Fruit fly (Drosophila melanogaster) whole organism, embryonic: ENCODE results near the gene CG31224.

Experiments
- CG12104 ChIP-seq: fragments of 200-800 bp; sonication (Bioruptor generic); optimal IDR thresholded peaks from 3 replicates; lab custom pipeline; 2016; ENCODE audit warnings: missing biosample characterization, missing genetic modification characterization
- CG13287 ChIP-seq: fragments of 200-800 bp; sonication (Bioruptor generic); IDR thresholded peaks from 2 replicates; pipeline ENCODE4 v1.3.6; 2022; ENCODE audit warnings: missing biosample characterization, missing genetic modification characterization; ENCODE audit not compliant: partially characterized antibody
- CG14667 ChIP-seq: fragments of 200-800 bp; sonication (Bioruptor generic); IDR thresholded peaks from 2 replicates; pipeline ENCODE4 v1.3.6; 2022; ENCODE audit warnings: missing biosample characterization, missing genetic modification characterization
- CG1529 ChIP-seq: fragments of 200-800 bp; sonication (Bioruptor generic); optimal IDR thresholded peaks from 3 replicates; lab custom pipeline; 2018; ENCODE audit warnings: missing biosample characterization, missing genetic modification characterization
- CG1603 ChIP-seq: fragments of 200-800 bp; sonication (Bioruptor generic); optimal IDR thresholded peaks from 2 replicates; lab custom pipeline; 2019; ENCODE audit warnings: missing biosample characterization, mild to moderate bottlenecking, missing genetic modification characterization, moderate library complexity
- CG1792 ChIP-seq: fragments of 200-800 bp; sonication (Bioruptor generic); optimal IDR thresholded peaks from 2 replicates; lab custom pipeline; 2016; ENCODE audit warnings: missing biosample characterization, missing genetic modification characterization
- CG18764 ChIP-seq: fragments of 200-800 bp; sonication (Bioruptor generic); optimal IDR thresholded peaks from 3 replicates; lab custom pipeline; 2016; ENCODE audit warnings: missing biosample characterization, missing genetic modification characterization
- CG30020 ChIP-seq: fragments of 200-800 bp; optimal IDR thresholded peaks from 2 replicates; lab custom pipeline; 2019; ENCODE audit warnings: missing biosample characterization, mild to moderate bottlenecking, missing genetic modification characterization, moderate library complexity
- CG3281 ChIP-seq: fragments of 200-800 bp; sonication (Bioruptor generic); optimal IDR thresholded peaks from 3 replicates; lab custom pipeline; 2017; ENCODE audit warnings: missing biosample characterization, mild to moderate bottlenecking, missing genetic modification characterization
- CG33557 ChIP-seq: fragments of 200-800 bp; sonication (Bioruptor generic); optimal IDR thresholded peaks from 2 replicates; lab custom pipeline; 2019; ENCODE audit warnings: missing biosample characterization, mild to moderate bottlenecking, missing genetic modification characterization, moderate library complexity
- CG3838 ChIP-seq: fragments of 200-800 bp; sonication (Bioruptor generic); optimal IDR thresholded peaks from 3 replicates; lab custom pipeline; 2016; ENCODE audit warnings: missing biosample characterization, missing genetic modification characterization
- CG4282 ChIP-seq: fragments of 200-800 bp; sonication (Bioruptor generic); optimal IDR thresholded peaks from 2 replicates; lab custom pipeline; 2016; ENCODE audit warnings: missing biosample characterization, missing genetic modification characterization
- CG4730 ChIP-seq: fragments of 200-800 bp; sonication (Bioruptor generic); IDR thresholded peaks from 2 replicates; pipeline ENCODE4 v1.3.6; 2022; ENCODE audit warnings: missing biosample characterization, missing genetic modification characterization
- CG6813 ChIP-seq: fragments of 200-800 bp; sonication (Bioruptor generic); optimal IDR thresholded peaks from 2 replicates; lab custom pipeline; 2017; ENCODE audit warnings: missing biosample characterization, missing genetic modification characterization, mild to moderate bottlenecking, moderate library complexity, missing genetic modification reagents
- CG9817 ChIP-seq: fragments of 200-800 bp; sonication (Bioruptor generic); optimal IDR thresholded peaks from 2 replicates; lab custom pipeline; 2018; ENCODE audit warnings: missing biosample characterization, mild to moderate bottlenecking, missing genetic modification characterization, moderate library complexity
- Dad ChIP-seq: fragments of 200-800 bp; sonication (Bioruptor generic); optimal IDR thresholded peaks from 3 replicates; lab custom pipeline; 2016; ENCODE audit warnings: missing biosample characterization, missing genetic modification characterization
- ERR ChIP-seq: fragments of 200-800 bp; sonication (Bioruptor generic); optimal IDR thresholded peaks from 2 replicates; lab custom pipeline; 2016; ENCODE audit warnings: missing biosample characterization, missing genetic modification characterization
- Ets97D ChIP-seq: fragments of 200-800 bp; sonication (Bioruptor generic); optimal IDR thresholded peaks from 3 replicates; lab custom pipeline; 2016; ENCODE audit warnings: missing biosample characterization, missing genetic modification characterization
- HLHmδ ChIP-seq: fragments of 200-800 bp; sonication (Bioruptor generic); optimal IDR thresholded peaks from 2 replicates; lab custom pipeline; 2018; ENCODE audit warnings: missing biosample characterization, mild to moderate bottlenecking, missing genetic modification characterization, moderate library complexity
- Hmr ChIP-seq: fragments of 200-800 bp; sonication (Bioruptor generic); optimal IDR thresholded peaks from 3 replicates; lab custom pipeline; 2017; ENCODE audit warnings: mild to moderate bottlenecking, missing biosample characterization, missing genetic modification reagents, missing genetic modification characterization
- Hmx ChIP-seq: fragments of 200-800 bp; sonication (Bioruptor generic); optimal IDR thresholded peaks from 2 replicates; lab custom pipeline; 2016; ENCODE audit warnings: missing biosample characterization, missing genetic modification characterization
- Med ChIP-seq: fragments of 200-800 bp; sonication (Bioruptor generic); peaks from one replicate; lab custom pipeline; 2016; ENCODE audit warnings: missing biosample characterization, missing genetic modification characterization, mild to moderate bottlenecking, inconsistent platforms, moderate library complexity
- Myb ChIP-seq: fragments of 200-800 bp; sonication (Bioruptor generic); optimal IDR thresholded peaks from 2 replicates; lab custom pipeline; 2016; ENCODE audit warnings: missing biosample characterization, missing genetic modification characterization
- Neu2 ChIP-seq: fragments of 200-800 bp; sonication (Bioruptor generic); optimal IDR thresholded peaks from 3 replicates; lab custom pipeline; 2016; ENCODE audit warnings: missing biosample characterization, missing genetic modification characterization, borderline replicate concordance
- PHDP ChIP-seq: fragments of 200-800 bp; sonication (Bioruptor generic); optimal IDR thresholded peaks from 3 replicates; lab custom pipeline; 2018; ENCODE audit warnings: missing biosample characterization, mild to moderate bottlenecking, missing genetic modification characterization, moderate library complexity
- Ptx1 ChIP-seq: fragments of 200-800 bp; sonication (Bioruptor generic); IDR thresholded peaks from 2 replicates; pipeline ENCODE4 v1.3.6; 2022; ENCODE audit warnings: missing biosample characterization, missing genetic modification characterization
- Ravus ChIP-seq: fragments of 200-800 bp; sonication (Bioruptor generic); IDR thresholded peaks from 2 replicates; pipeline ENCODE4 v1.3.6; 2022; ENCODE audit warnings: missing biosample characterization, missing genetic modification characterization
- Ssrp ChIP-seq: fragments of 200-800 bp; sonication (Bioruptor generic); optimal IDR thresholded peaks from 2 replicates; lab custom pipeline; 2018; ENCODE audit warnings: missing biosample characterization, mild to moderate bottlenecking, missing genetic modification characterization, moderate library complexity
- TFAM ChIP-seq: fragments of 200-800 bp; sonication (Bioruptor generic); optimal IDR thresholded peaks from 2 replicates; lab custom pipeline; 2017; ENCODE audit warnings: missing biosample characterization, missing genetic modification characterization, inconsistent platforms
- ase ChIP-seq: fragments of 200-800 bp; sonication (Bioruptor generic); IDR thresholded peaks from 3 replicates; pipeline ENCODE4 v1.3.6; 2022; ENCODE audit warnings: missing biosample characterization, missing genetic modification characterization
- ash1 ChIP-seq: fragments of 200-800 bp; sonication (Bioruptor generic); optimal IDR thresholded peaks from 2 replicates; lab custom pipeline; 2018; ENCODE audit warnings: missing biosample characterization, mild to moderate bottlenecking, missing genetic modification characterization
- chm ChIP-seq: fragments of 200-800 bp; sonication (Bioruptor generic); IDR thresholded peaks from 2 replicates; pipeline ENCODE4 v1.3.6; 2022; ENCODE audit warnings: missing biosample characterization, missing genetic modification characterization
- en ChIP-seq: fragments of 200-800 bp; sonication (Bioruptor generic); optimal IDR thresholded peaks from 2 replicates; lab custom pipeline; 2016; ENCODE audit warnings: missing biosample characterization, missing genetic modification characterization
- gcm ChIP-seq: fragments of 200-800 bp; sonication (Bioruptor generic); optimal IDR thresholded peaks from 2 replicates; lab custom pipeline; 2019; ENCODE audit warnings: missing biosample characterization, mild to moderate bottlenecking, missing genetic modification characterization, moderate library complexity
- gro ChIP-seq: fragments of 200-800 bp; sonication (Bioruptor generic); optimal IDR thresholded peaks from 2 replicates; lab custom pipeline; 2016; ENCODE audit warnings: missing biosample characterization, missing genetic modification characterization
- hbn ChIP-seq: fragments of 200-800 bp; sonication (Bioruptor generic); IDR thresholded peaks from 2 replicates; pipeline ENCODE4 v1.3.6; 2022; ENCODE audit warnings: missing biosample characterization, missing genetic modification characterization; ENCODE audit not compliant: partially characterized antibody
- jigr1 ChIP-seq: fragments of 200-800 bp; sonication (Bioruptor generic); IDR thresholded peaks from 3 replicates; pipeline ENCODE4 v1.3.6; 2022; ENCODE audit warnings: missing biosample characterization, missing genetic modification characterization
- knrl ChIP-seq: fragments of 200-800 bp; sonication (Bioruptor generic); IDR thresholded peaks from 3 replicates; pipeline ENCODE4 v1.3.6; 2022; ENCODE audit warnings: missing biosample characterization, missing genetic modification characterization; ENCODE audit not compliant: partially characterized antibody
- maf-S ChIP-seq: fragments of 200-800 bp; sonication (Bioruptor generic); optimal IDR thresholded peaks from 2 replicates; lab custom pipeline; 2016; ENCODE audit warnings: missing biosample characterization, missing genetic modification characterization
- mld ChIP-seq: fragments of 200-800 bp; sonication (Bioruptor generic); IDR thresholded peaks from 3 replicates; pipeline ENCODE4 v1.3.6; 2022; ENCODE audit warnings: missing biosample characterization, missing genetic modification characterization; ENCODE audit not compliant: partially characterized antibody
- nmo ChIP-seq: fragments of 200-800 bp; sonication (Bioruptor generic); optimal IDR thresholded peaks from 2 replicates; lab custom pipeline; 2018; ENCODE audit warnings: missing biosample characterization, mild to moderate bottlenecking, missing genetic modification characterization, moderate library complexity
- psq ChIP-seq: fragments of 200-800 bp; sonication (Bioruptor generic); optimal IDR thresholded peaks from 2 replicates; lab custom pipeline; 2017; ENCODE audit warnings: missing biosample characterization, missing genetic modification characterization
- pzg ChIP-seq: fragments of 200-800 bp; sonication (Bioruptor generic); optimal IDR thresholded peaks from 3 replicates; lab custom pipeline; 2018; ENCODE audit warnings: missing biosample characterization, mild to moderate bottlenecking, missing genetic modification characterization, moderate library complexity
- run ChIP-seq: fragments of 200-800 bp; sonication (Bioruptor generic); optimal IDR thresholded peaks from 3 replicates; lab custom pipeline; 2018; ENCODE audit warnings: missing biosample characterization, mild to moderate bottlenecking, missing genetic modification characterization
- sr ChIP-seq: fragments of 200-800 bp; sonication (Bioruptor generic); IDR thresholded peaks from 3 replicates; pipeline ENCODE4 v1.3.6; 2022; ENCODE audit warnings: missing biosample characterization, missing genetic modification characterization
- stwl ChIP-seq: fragments of 200-800 bp; sonication (Bioruptor generic); optimal IDR thresholded peaks from 3 replicates; lab custom pipeline; 2018; ENCODE audit warnings: missing biosample characterization, mild to moderate bottlenecking, missing genetic modification characterization, moderate library complexity
- unpg ChIP-seq: fragments of 200-800 bp; sonication (Bioruptor generic); optimal IDR thresholded peaks from 3 replicates; lab custom pipeline; 2018; ENCODE audit warnings: missing biosample characterization, mild to moderate bottlenecking, missing genetic modification characterization, moderate library complexity
- usp ChIP-seq: fragments of >200 bp; optimal IDR thresholded peaks from 2 replicates; lab custom pipeline; 2017; ENCODE audit warnings: missing biosample characterization, missing genetic modification characterization
- vvl ChIP-seq: fragments of 200-800 bp; sonication (Bioruptor generic); IDR thresholded peaks from 2 replicates; pipeline ENCODE4 v1.3.6; 2022; ENCODE audit warnings: missing biosample characterization, missing genetic modification characterization

The CG31224 gene

dm6 chr3R:18658945-18659642 lies at the start of gene CG31224, which contains the start of gene CstF64 (continued):
- TF ChIP-seq CG14667 (peak; percentile 76), knrl (GFP tag; lab: Robert Waterston, UW) (no peak; the same call in 2 of the 3 replicates), CG3281 (peak; percentile 85), Med (GFP tag; lab: Kevin White, UChicago) (peak; percentile 98), gcm (GFP tag; lab: Kevin White, UChicago) (peak; percentile 82), ash1 (GFP tag; lab: Kevin White, UChicago) (no peak), CG13287 (GFP tag; lab: Robert Waterston, UW) (no peak; the same call in none of the 2 replicates), run (tag; lab: Kevin White, UChicago) (peak; percentile 53), CG4282 (peak; percentile 84), sr (0 out of 3 replicates have a peak, but pooled peaks have one; percentile 4), unpg (GFP tag; lab: Kevin White, UChicago) (peak; percentile 83), CG9817 (tag; lab: Kevin White, UChicago) (peak; percentile 85), maf-S (GFP tag; lab: Kevin White, UChicago) (peak; percentile 65), CG12104 (GFP tag; lab: Kevin White, UChicago) (peak; percentile 80), usp (GFP tag; lab: Kevin White, UChicago) (no peak), vvl (GFP tag; lab: Robert Waterston, UW) (peak; percentile 90), Myb (peak; percentile 73), CG18764 (GFP tag; lab: Kevin White, UChicago) (peak; percentile 80), CG4730 (peak; percentile 79), Neu2 (no peak), HLHmδ (GFP tag; lab: Kevin White, UChicago) (no peak), mld (GFP tag; lab: Robert Waterston, UW) (no peak), Ravus (peak; percentile 52), Ssrp (tag; lab: Kevin White, UChicago) (peak; percentile 80), Ptx1 (peak; percentile 85), CG1603 (tag; lab: Kevin White, UChicago) (no peak), Dad (peak; percentile 80), CG30020 (peak; percentile 76), TFAM (GFP tag; lab: Kevin White, UChicago) (peak; percentile 24), psq (GFP tag; lab: Kevin White, UChicago) (peak; percentile 40), pzg (GFP tag; lab: Kevin White, UChicago) (peak; percentile 82), stwl (tag; lab: Kevin White, UChicago) (peak; percentile 68), ase (peak; percentile 72; the same call in 2 of the 3 replicates), CG6813 (GFP tag; lab: Kevin White, UChicago) (peak; percentile 11), nmo (GFP tag; lab: Kevin White, UChicago) (peak; percentile 89), ERR (peak; percentile 85), PHDP (tag; lab: Kevin White, UChicago) (peak; percentile 78), en (GFP tag; lab: Kevin White, UChicago) (peak; percentile 47), chm (GFP tag; lab: Robert Waterston, UW) (peak; percentile 80), Hmx (GFP tag; lab: Kevin White, UChicago) (peak; percentile 64), CG1792 (peak; percentile 83), Ets97D (peak; percentile 94), hbn (GFP tag; lab: Robert Waterston, UW) (no peak), Hmr (GFP tag; lab: Kevin White, UChicago) (peak; percentile 89), gro (GFP tag; lab: Kevin White, UChicago) (peak; percentile 83), CG33557 (GFP tag; lab: Kevin White, UChicago) (peak; percentile 68), jigr1 (0 out of 3 replicates have a peak, but pooled peaks have one; percentile 8), CG3838 (GFP tag; lab: Kevin White, UChicago) (peak; percentile 37), CG1529 (no peak)
